Worm (Caenorhabditis elegans) whole organism, L1 larva: ENCODE results near the gene asp-18.

Source experiments
- C16A3.4 ChIP-seq: fragments of 150-350 bp; optimal IDR thresholded peaks from 2 replicates; lab custom pipeline; 2014; ENCODE audit warnings: missing biosample characterization, missing genetic modification characterization
- ama-1 ChIP-seq: fragments of 150-350 bp; optimal IDR thresholded peaks from 2 replicates; lab custom pipeline; 2014
- egl-27 ChIP-seq, 2 experiments: fragments of 150-350 bp in 1 of 2; sonication (generic microtip); optimal IDR thresholded peaks; 3 replicates each; lab custom pipeline; 2017 to 2018; ENCODE audit warnings: missing biosample characterization in 2 of 2, missing genetic modification characterization in 2 of 2, missing genetic modification reagents in 2 of 2
- nhr-20 ChIP-seq: sonication (generic microtip); optimal IDR thresholded peaks from 2 replicates; lab custom pipeline; 2016; ENCODE audit warnings: mild to moderate bottlenecking, missing genetic modification characterization, missing compliant biosample characterization
- skn-1 ChIP-seq: fragments of 150-350 bp; optimal IDR thresholded peaks from 2 replicates; lab custom pipeline; 2014; ENCODE audit warnings: missing biosample characterization, missing genetic modification characterization
- snpc-4 ChIP-seq: fragments of 150-350 bp; optimal IDR thresholded peaks from 2 replicates; lab custom pipeline; 2014; ENCODE audit warnings: missing biosample characterization, missing genetic modification characterization
- sptf-1 ChIP-seq: fragments of 150-350 bp; optimal IDR thresholded peaks from 2 replicates; lab custom pipeline; 2014; ENCODE audit warnings: missing biosample characterization, missing genetic modification characterization
- vab-15 ChIP-seq: sonication (generic microtip); optimal IDR thresholded peaks from 2 replicates; lab custom pipeline; 2017; ENCODE audit warnings: missing genotype, mild to moderate bottlenecking, missing genetic modification characterization, missing compliant biosample characterization
- ztf-11 ChIP-seq, 2 experiments: sonication (generic microtip); optimal IDR thresholded peaks; 2 replicates each; lab custom pipeline; 2016 to 2017; ENCODE audit warnings: missing genetic modification characterization in 2 of 2, missing biosample characterization in 1 of 2, missing compliant biosample characterization in 1 of 2

DNA sequence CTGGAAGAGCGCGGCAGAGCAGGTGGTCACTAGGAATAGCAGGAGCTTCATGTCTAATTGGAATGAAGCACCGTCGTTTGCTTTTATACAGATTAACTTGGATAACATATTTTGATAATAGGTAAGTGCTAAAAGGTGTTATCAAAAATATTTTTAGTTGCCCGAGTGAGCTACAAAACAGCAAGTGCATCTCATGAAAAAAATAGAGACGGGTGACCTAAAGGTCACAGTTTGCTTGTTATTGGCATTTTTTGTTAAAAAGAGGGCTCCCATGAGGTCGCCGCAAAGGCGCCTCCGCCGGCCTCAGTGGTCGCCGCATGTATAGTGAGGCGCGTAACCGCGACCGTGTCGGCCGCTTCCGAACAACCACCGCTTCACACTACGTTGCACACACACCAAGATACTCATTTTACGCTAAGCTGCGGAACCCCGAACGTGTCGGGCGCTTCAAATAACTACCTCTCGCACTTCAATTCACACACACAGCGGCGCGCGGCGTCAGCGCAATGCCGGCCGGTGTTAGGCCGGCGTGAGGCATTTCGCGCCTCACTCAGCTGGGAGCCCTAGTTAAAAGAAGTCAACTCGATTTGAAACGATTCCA lies 2.1 kb downstream of the asp-18 start, which contains the start of gene asp-19:
- TF ChIP-seq C16A3.4 (tag; lab: Kevin White, UChicago) = no peak
- TF ChIP-seq egl-27 (tag; optimal IDR thresholded peaks at IDR 0.05; lab: Kevin White, UChicago) = no peak
- no peak for TF ChIP-seq ztf-11 (tag; optimal IDR thresholded peaks at IDR 0.05; lab: Kevin White, UChicago)
- TF ChIP-seq skn-1 = no peak
- no peak for TF ChIP-seq snpc-4
- no peak for TF ChIP-seq nhr-20 (tag; lab: Kevin White, UChicago)
- no peak for TF ChIP-seq ama-1 (lab: Kevin White, UChicago)
- no peak for TF ChIP-seq sptf-1 (tag; lab: Kevin White, UChicago)
- no peak for TF ChIP-seq vab-15 (tag; lab: Kevin White, UChicago)
